Worm (Caenorhabditis elegans) whole organism, L4/young adult: ENCODE data around the gene Y46G5A.29.

Experiments used
- W03F9.2 ChIP-seq: fragments of 150-350 bp; optimal IDR thresholded peaks from 2 replicates; lab custom pipeline; 2014; ENCODE audit warnings: missing biosample characterization, missing genetic modification characterization
- dao-5 ChIP-seq: sonication (generic microtip); optimal IDR thresholded peaks from 2 replicates; lab custom pipeline; 2016; ENCODE audit warnings: missing genotype, missing genetic modification characterization, moderate library complexity, missing compliant biosample characterization
- him-1 ChIP-seq: sonication (generic microtip); optimal IDR thresholded peaks from 2 replicates; lab custom pipeline; 2016; ENCODE audit warnings: missing genotype, missing genetic modification reagents, missing genetic modification characterization, missing compliant biosample characterization

The Y46G5A.29 gene

ce11 chrII:12840057-12840456 is 15.9 kb upstream of the Y46G5A.29 start, which contains the start of gene lgc-35:
TSS of gene lgc-35 (minus strand) at chrII:12840157.
- TF ChIP-seq him-1 (tag; lab: Kevin White, UChicago) (no peak), W03F9.2 (tag; lab: Kevin White, UChicago) (no peak), dao-5 (tag; lab: Kevin White, UChicago) (no peak)

DNA sequence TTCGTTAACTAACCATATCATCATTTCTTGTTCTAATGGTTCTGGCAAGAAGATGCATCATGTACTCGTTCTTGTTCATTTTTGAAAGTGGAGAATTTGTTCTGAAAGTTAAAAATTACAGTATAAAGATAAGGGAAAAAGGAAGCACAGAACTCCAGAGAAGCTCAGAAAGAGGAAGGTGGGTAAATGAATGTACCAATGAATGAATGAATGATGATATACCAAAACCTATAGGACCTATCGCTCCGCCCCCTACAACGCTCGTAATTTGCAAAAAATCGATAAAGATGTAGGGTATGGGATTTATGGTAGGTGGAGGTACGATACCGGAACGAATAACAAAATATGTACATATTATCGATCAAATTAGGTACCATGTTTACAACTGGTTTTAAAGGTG is 8.3 kb upstream of the Y46G5A.29 start, which contains the start of gene pes-10:
pes-10 (minus strand) TSS at position 101 of the 400 bp plus-strand sequence.
- TF ChIP-seq W03F9.2 (tag; lab: Kevin White, UChicago) (no peak), dao-5 (tag; lab: Kevin White, UChicago) (no peak), him-1 (tag; lab: Kevin White, UChicago) (no peak)

ce11 chrII:12850129-12850528 is 5.9 kb upstream of the Y46G5A.29 start, which contains the start of gene Y46G5A.28:
TSS of gene Y46G5A.28 (plus strand) at chrII:12850429.
- TF ChIP-seq W03F9.2 (tag; lab: Kevin White, UChicago), result no peak
- TF ChIP-seq dao-5 (tag; lab: Kevin White, UChicago), result no peak
- TF ChIP-seq him-1 (tag; lab: Kevin White, UChicago), result no peak

DNA sequence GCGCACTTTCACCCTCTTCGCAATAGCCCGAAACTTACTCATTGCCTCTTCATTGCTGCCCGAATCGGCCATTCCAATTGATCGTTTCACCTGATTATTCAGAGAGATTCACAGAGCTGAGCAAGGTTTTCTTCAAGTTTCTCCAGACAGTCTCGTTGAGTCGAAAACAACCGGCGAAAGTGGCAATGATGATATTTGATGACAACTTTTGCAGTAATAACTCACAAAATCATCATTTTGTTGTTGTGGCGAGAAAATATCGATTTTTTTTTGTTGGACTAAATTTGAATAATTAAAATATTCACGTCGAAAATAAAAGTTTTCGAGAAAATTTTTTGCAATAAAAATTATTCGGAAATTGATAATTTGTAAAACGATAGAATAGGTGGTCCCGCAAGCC is 9.6 kb downstream of the Y46G5A.29 start, which contains the start of gene snf-5:
snf-5 (minus strand) TSS at position 182 of the 400 bp plus-strand sequence.
- no peak for TF ChIP-seq him-1 (tag; lab: Kevin White, UChicago)
- no peak for TF ChIP-seq dao-5 (tag; lab: Kevin White, UChicago)
- TF ChIP-seq W03F9.2 (tag; lab: Kevin White, UChicago), result no peak

DNA sequence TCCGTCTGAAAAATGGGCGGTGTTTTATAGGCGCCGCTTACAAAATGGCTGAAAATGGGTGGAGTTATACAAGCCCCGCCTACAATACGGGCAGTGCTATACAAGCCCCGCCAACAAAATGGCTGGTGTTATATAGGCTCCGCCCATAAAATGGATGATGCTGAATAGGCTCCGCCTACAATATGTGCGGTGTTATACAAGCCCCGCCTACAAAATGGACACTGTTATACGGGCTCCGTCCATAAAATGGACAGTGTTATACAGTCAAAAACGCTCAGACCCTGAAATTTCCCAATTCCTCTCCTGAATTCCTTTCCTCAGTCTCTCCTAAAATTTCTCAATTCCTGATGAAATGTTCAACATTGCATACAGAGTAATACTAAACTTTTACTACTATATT is 10.1 kb downstream of the Y46G5A.29 start:
- TF ChIP-seq him-1 (tag; lab: Kevin White, UChicago) (no peak), dao-5 (tag; lab: Kevin White, UChicago) (no peak), W03F9.2 (tag; lab: Kevin White, UChicago) (no peak)

ce11 chrII:12878071-12878668 is 22.2 kb downstream of the Y46G5A.29 start, which contains the start of gene gsy-1:
TSS of gene gsy-1 (minus strand) at chrII:12878121.
- TF ChIP-seq dao-5 (tag; lab: Kevin White, UChicago), result no peak
- no peak for TF ChIP-seq W03F9.2 (tag; lab: Kevin White, UChicago)
- no peak for TF ChIP-seq him-1 (tag; lab: Kevin White, UChicago)

DNA sequence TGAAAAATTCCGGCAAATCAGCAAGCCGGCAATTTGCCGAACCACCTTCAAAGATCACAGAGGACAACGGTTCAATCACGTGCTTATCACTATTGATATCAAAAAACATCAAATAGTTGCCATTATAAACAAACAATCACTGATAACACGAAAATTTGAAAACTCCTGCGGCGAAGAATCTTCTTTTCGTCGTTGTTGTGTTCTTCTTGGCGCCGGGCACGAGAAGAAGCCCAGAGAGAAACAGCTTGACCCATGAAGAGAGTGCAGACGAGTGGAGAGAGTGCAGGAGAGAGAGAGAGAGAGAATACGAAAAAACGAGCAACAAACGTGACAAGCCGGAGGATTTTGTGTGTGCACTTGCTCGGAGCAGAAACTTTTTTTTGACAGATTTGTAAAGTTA is 22.7 kb downstream of the Y46G5A.29 start:
- no peak for TF ChIP-seq him-1 (tag; lab: Kevin White, UChicago)
- TF ChIP-seq dao-5 (tag; lab: Kevin White, UChicago), result no peak
- no peak for TF ChIP-seq W03F9.2 (tag; lab: Kevin White, UChicago)

DNA sequence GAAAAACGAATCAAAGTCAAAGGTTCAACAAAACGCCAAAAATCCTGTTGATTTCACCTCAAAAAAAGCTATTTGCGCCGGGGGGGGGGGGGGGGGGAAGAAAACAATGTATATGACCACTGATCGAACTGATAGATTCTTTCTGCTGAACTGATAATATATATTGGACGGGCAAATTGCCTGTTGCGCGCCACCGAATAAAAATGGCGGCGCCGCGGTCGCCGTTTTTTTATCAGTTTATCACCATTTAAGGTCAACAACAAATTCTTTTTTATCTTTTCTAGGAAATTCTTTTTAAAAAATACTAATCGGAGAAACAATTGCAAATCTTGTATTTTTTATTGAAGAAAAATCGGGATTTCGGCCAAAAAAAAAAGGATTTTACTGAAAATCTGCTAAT is 23.8 kb downstream of the Y46G5A.29 start:
- no peak for TF ChIP-seq dao-5 (tag; lab: Kevin White, UChicago)
- TF ChIP-seq W03F9.2 (tag; lab: Kevin White, UChicago), result no peak
- TF ChIP-seq him-1 (tag; lab: Kevin White, UChicago), result no peak

- no peak for TF ChIP-seq dao-5 (tag; lab: Kevin White, UChicago)
- no peak for TF ChIP-seq W03F9.2 (tag; lab: Kevin White, UChicago)
- no peak for TF ChIP-seq him-1 (tag; lab: Kevin White, UChicago)
These were observed 24.4 kb downstream of the Y46G5A.29 start, which contains the start of gene F35C5.1 for ce11 chrII:12880406-12880805. TSS of gene F35C5.1 (plus strand) at chrII:12880804.

- TF ChIP-seq him-1 (tag; lab: Kevin White, UChicago), result no peak
- no peak for TF ChIP-seq dao-5 (tag; lab: Kevin White, UChicago)
- TF ChIP-seq W03F9.2 (tag; lab: Kevin White, UChicago), result no peak
These were observed 29.0 kb downstream of the Y46G5A.29 start, which contains the start of gene sra-14 for ce11 chrII:12884972-12885371. TSS of gene sra-14 (plus strand) at chrII:12885272.

DNA sequence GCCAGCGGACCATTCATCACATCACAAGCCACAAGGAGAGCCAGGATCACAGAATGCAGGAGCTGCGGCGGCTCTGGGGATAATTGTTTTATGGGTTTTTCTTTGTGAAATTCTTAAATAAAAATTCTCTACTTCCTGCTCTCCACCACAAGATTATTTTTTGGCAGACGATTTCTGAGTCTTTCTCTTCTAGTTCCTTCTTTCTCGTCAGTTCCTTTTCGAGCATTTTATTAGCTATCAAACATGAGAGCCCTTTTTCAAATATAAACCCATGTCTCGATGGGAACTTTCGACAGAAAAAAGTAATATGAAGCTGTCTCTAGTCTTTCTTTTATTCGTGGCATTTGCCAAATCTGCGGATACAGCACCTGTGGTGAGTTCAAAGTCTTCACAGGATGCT is 32.5 kb downstream of the Y46G5A.29 start, which contains the start of gene F35C5.3:
F35C5.3 (plus strand) TSS at position 301 of the 400 bp plus-strand sequence.
- TF ChIP-seq W03F9.2 (tag; lab: Kevin White, UChicago) (no peak), dao-5 (tag; lab: Kevin White, UChicago) (no peak), him-1 (tag; lab: Kevin White, UChicago) (no peak)

- TF ChIP-seq dao-5 (tag; lab: Kevin White, UChicago) (no peak), him-1 (tag; lab: Kevin White, UChicago) (no peak), W03F9.2 (tag; lab: Kevin White, UChicago) (no peak)
These were observed 36.4 kb downstream of the Y46G5A.29 start for ce11 chrII:12892407-12892806.

DNA sequence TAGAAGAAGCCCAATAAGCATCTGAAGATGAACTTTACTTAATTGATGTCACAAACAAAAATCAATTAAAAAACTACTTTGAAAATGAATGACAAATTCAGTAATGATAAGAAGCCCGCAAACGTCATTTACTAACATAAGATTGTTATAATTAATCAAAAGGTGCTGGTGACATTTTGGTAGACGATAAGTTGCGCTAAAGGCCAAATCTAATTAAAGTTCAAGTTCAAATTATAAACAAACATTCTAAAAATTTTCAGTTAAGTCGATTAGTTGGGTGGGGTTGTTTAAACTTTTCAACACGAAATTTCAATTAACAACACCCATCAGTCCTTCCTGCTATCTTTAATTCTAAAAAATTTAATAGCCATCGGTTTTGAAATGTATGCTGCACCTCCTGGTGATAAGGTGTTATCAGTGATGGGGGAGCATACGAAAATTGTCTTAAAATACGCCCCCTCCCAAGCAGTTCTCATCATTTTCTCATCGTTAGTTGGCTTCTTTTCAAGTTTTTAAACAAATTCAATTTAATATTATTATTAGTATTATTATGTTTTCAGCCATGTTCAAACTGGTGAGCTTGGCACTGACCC is 39.2 kb downstream of the Y46G5A.29 start, which contains the start of the genes clec-62 and clec-63:
clec-62 (minus strand) TSS at position 51 of the 593 bp plus-strand sequence.
clec-63 (plus strand) TSS at position 561 of the 593 bp plus-strand sequence.
- TF ChIP-seq W03F9.2 (tag; lab: Kevin White, UChicago), result no peak
- no peak for TF ChIP-seq him-1 (tag; lab: Kevin White, UChicago)
